Fruit fly (Drosophila melanogaster) whole organism, embryonic: ENCODE data around the gene CG11768.

Experiments
- Awh ChIP-seq: fragments of 200-800 bp; sonication (Bioruptor generic); IDR thresholded peaks from 2 replicates; pipeline ENCODE4, ENCODE4 v1.3.6; 2022; ENCODE audit warnings: missing biosample characterization, missing genetic modification characterization
- B-H2 ChIP-seq: fragments of 200-800 bp; sonication (Bioruptor generic); optimal IDR thresholded peaks from 2 replicates; lab custom pipeline; 2018; ENCODE audit warnings: missing biosample characterization, mild to moderate bottlenecking, missing genetic modification characterization
- Bteb2 ChIP-seq: fragments of 200-800 bp; sonication (Bioruptor generic); optimal IDR thresholded peaks from 2 replicates; lab custom pipeline; 2016; ENCODE audit warnings: missing biosample characterization, missing genetic modification characterization
- CG12071 ChIP-seq: fragments of 200-800 bp; sonication (Bioruptor generic); optimal IDR thresholded peaks from 3 replicates; lab custom pipeline; 2018; ENCODE audit warnings: missing biosample characterization, mild to moderate bottlenecking, missing genetic modification characterization
- CG12769 ChIP-seq: fragments of 200-800 bp; sonication (Bioruptor generic); optimal IDR thresholded peaks from 2 replicates; lab custom pipeline; 2019; ENCODE audit warnings: missing biosample characterization, mild to moderate bottlenecking, missing genetic modification characterization, moderate library complexity
- CG15514 ChIP-seq: fragments of 200-800 bp; sonication (Bioruptor generic); optimal IDR thresholded peaks from 3 replicates; lab custom pipeline; 2017; ENCODE audit warnings: missing biosample characterization, missing genetic modification characterization, mild to moderate bottlenecking, moderate library complexity, missing genetic modification reagents
- CG16815 ChIP-seq: fragments of 200-800 bp; sonication (Bioruptor generic); optimal IDR thresholded peaks from 3 replicates; lab custom pipeline; 2017; ENCODE audit warnings: missing biosample characterization, mild to moderate bottlenecking, missing genetic modification characterization
- CG1832 ChIP-seq: fragments of 200-800 bp; sonication (Bioruptor generic); optimal IDR thresholded peaks from 2 replicates; lab custom pipeline; 2017; ENCODE audit warnings: missing biosample characterization, mild to moderate bottlenecking, missing genetic modification characterization, inconsistent platforms
- CG18599 ChIP-seq: fragments of 200-800 bp; sonication (Bioruptor generic); optimal IDR thresholded peaks from 3 replicates; lab custom pipeline; 2017; ENCODE audit warnings: missing biosample characterization, missing genetic modification characterization, mild to moderate bottlenecking, moderate library complexity, missing genetic modification reagents
- CG3995 ChIP-seq: fragments of 200-800 bp; sonication (Bioruptor generic); optimal IDR thresholded peaks from 3 replicates; lab custom pipeline; 2016; ENCODE audit warnings: missing biosample characterization, missing genetic modification characterization
- CG6272 ChIP-seq: fragments of 200-800 bp; sonication (Bioruptor generic); IDR thresholded peaks from 2 replicates; pipeline ENCODE4 v1.3.6; 2022; ENCODE audit warnings: missing biosample characterization, missing genetic modification characterization
- CG6654 ChIP-seq: fragments of 200-800 bp; sonication (Bioruptor generic); optimal IDR thresholded peaks from 2 replicates; lab custom pipeline; 2017; ENCODE audit warnings: missing biosample characterization, mild to moderate bottlenecking, missing genetic modification characterization
- CG6791 ChIP-seq: fragments of 200-800 bp; sonication (Bioruptor generic); IDR thresholded peaks from 3 replicates; pipeline ENCODE4 v1.3.6; 2022; ENCODE audit warnings: missing biosample characterization, missing genetic modification characterization; ENCODE audit not compliant: partially characterized antibody
- CG6813 ChIP-seq: fragments of 200-800 bp; sonication (Bioruptor generic); optimal IDR thresholded peaks from 2 replicates; lab custom pipeline; 2017; ENCODE audit warnings: missing biosample characterization, missing genetic modification characterization, mild to moderate bottlenecking, moderate library complexity, missing genetic modification reagents
- CG7987 ChIP-seq: fragments of 200-800 bp; sonication (Bioruptor generic); optimal IDR thresholded peaks from 2 replicates; lab custom pipeline; 2018; ENCODE audit warnings: missing biosample characterization, mild to moderate bottlenecking, missing genetic modification characterization, moderate library complexity
- CG8290 ChIP-seq, 3 experiments: fragments of 200-800 bp; sonication (Bioruptor generic); optimal IDR thresholded peaks; 2 replicates each; lab custom pipeline; 2016 to 2019; ENCODE audit warnings: missing biosample characterization in 3 of 3, missing genetic modification characterization in 3 of 3, mild to moderate bottlenecking in 2 of 3, moderate library complexity in 1 of 3
- CG9817 ChIP-seq: fragments of 200-800 bp; sonication (Bioruptor generic); optimal IDR thresholded peaks from 2 replicates; lab custom pipeline; 2018; ENCODE audit warnings: missing biosample characterization, mild to moderate bottlenecking, missing genetic modification characterization, moderate library complexity
- CrebB ChIP-seq: fragments of 200-800 bp; sonication (Bioruptor generic); optimal IDR thresholded peaks from 3 replicates; lab custom pipeline; 2018; ENCODE audit warnings: missing biosample characterization, mild to moderate bottlenecking, missing genetic modification characterization
- ERR ChIP-seq: fragments of 200-800 bp; sonication (Bioruptor generic); optimal IDR thresholded peaks from 2 replicates; lab custom pipeline; 2016; ENCODE audit warnings: missing biosample characterization, missing genetic modification characterization
- HHEX ChIP-seq: fragments of 200-800 bp; sonication (Bioruptor generic); optimal IDR thresholded peaks from 3 replicates; lab custom pipeline; 2017; ENCODE audit warnings: missing biosample characterization, mild to moderate bottlenecking, missing genetic modification characterization, missing genetic modification reagents
- MBD-R2 ChIP-seq: fragments of 200-800 bp; sonication (Bioruptor generic); IDR thresholded peaks from 2 replicates; pipeline ENCODE4 v1.3.6; 2022; ENCODE audit warnings: missing biosample characterization, missing genetic modification characterization
- Six4 ChIP-seq: fragments of 200-800 bp; sonication (Bioruptor generic); optimal IDR thresholded peaks from 2 replicates; lab custom pipeline; 2016; ENCODE audit warnings: missing biosample characterization, missing genetic modification characterization
- Tbp ChIP-seq: fragments of >200 bp; optimal IDR thresholded peaks from 2 replicates; lab custom pipeline; 2018; ENCODE audit warnings: missing biosample characterization, missing genetic modification characterization
- bcd ChIP-seq: fragments of 200-800 bp; sonication (Bioruptor generic); optimal IDR thresholded peaks from 2 replicates; lab custom pipeline; 2017; ENCODE audit warnings: missing biosample characterization, mild to moderate bottlenecking, missing genetic modification characterization
- cad ChIP-seq: fragments of >200 bp; optimal IDR thresholded peaks from 2 replicates; lab custom pipeline; 2017; ENCODE audit warnings: missing biosample characterization, missing genetic modification characterization
- cato ChIP-seq: fragments of 200-800 bp; sonication (Bioruptor generic); optimal IDR thresholded peaks from 2 replicates; lab custom pipeline; 2016; ENCODE audit warnings: missing biosample characterization, missing genetic modification characterization, borderline replicate concordance
- chinmo ChIP-seq: fragments of 200-800 bp; sonication (Bioruptor generic); IDR thresholded peaks from 4 replicates; pipeline ENCODE4 v1.3.6; 2022; ENCODE audit warnings: missing biosample characterization, missing genetic modification characterization; ENCODE audit not compliant: partially characterized antibody
- ci ChIP-seq: fragments of 200-800 bp; sonication (Bioruptor generic); IDR thresholded peaks from 3 replicates; pipeline ENCODE4 v1.3.6; 2022; ENCODE audit warnings: missing biosample characterization, missing genetic modification characterization
- cwo ChIP-seq: fragments of 200-800 bp; sonication (Bioruptor generic); optimal IDR thresholded peaks from 3 replicates; lab custom pipeline; 2017; ENCODE audit warnings: missing biosample characterization, missing genetic modification characterization, mild to moderate bottlenecking, moderate library complexity, missing genetic modification reagents
- da ChIP-seq: fragments of 200-800 bp; sonication (Bioruptor generic); optimal IDR thresholded peaks from 2 replicates; lab custom pipeline; 2016; ENCODE audit warnings: missing biosample characterization, missing genetic modification characterization
- fd102C ChIP-seq: fragments of 200-800 bp; sonication (Bioruptor generic); optimal IDR thresholded peaks from 2 replicates; lab custom pipeline; 2018; ENCODE audit warnings: missing biosample characterization, mild to moderate bottlenecking, missing genetic modification characterization, moderate library complexity
- grn ChIP-seq: fragments of 200-800 bp; sonication (Bioruptor generic); optimal IDR thresholded peaks from 3 replicates; lab custom pipeline; 2017; ENCODE audit warnings: missing biosample characterization, missing genetic modification characterization
- gro ChIP-seq: fragments of 200-800 bp; sonication (Bioruptor generic); optimal IDR thresholded peaks from 2 replicates; lab custom pipeline; 2016; ENCODE audit warnings: missing biosample characterization, missing genetic modification characterization
- ken ChIP-seq: fragments of 200-800 bp; sonication (Bioruptor generic); IDR thresholded peaks from 3 replicates; pipeline ENCODE4 v1.3.6; 2022; ENCODE audit warnings: missing biosample characterization, missing genetic modification characterization
- mirr ChIP-seq: fragments of 200-800 bp; sonication (Bioruptor generic); optimal IDR thresholded peaks from 3 replicates; lab custom pipeline; 2018; ENCODE audit warnings: missing biosample characterization, mild to moderate bottlenecking, missing genetic modification characterization
- org-1 ChIP-seq: fragments of 200-800 bp; sonication (Bioruptor generic); optimal IDR thresholded peaks from 2 replicates; lab custom pipeline; 2017; ENCODE audit warnings: missing biosample characterization, missing genetic modification characterization
- phol ChIP-seq: fragments of 200-800 bp; sonication (Bioruptor generic); optimal IDR thresholded peaks from 3 replicates; lab custom pipeline; 2018; ENCODE audit warnings: missing biosample characterization, mild to moderate bottlenecking, missing genetic modification characterization, moderate library complexity
- row ChIP-seq: fragments of 200-800 bp; sonication (Bioruptor generic); IDR thresholded peaks from 3 replicates; pipeline ENCODE4 v1.3.6; 2022; ENCODE audit warnings: missing biosample characterization, missing genetic modification characterization
- run ChIP-seq: fragments of 200-800 bp; sonication (Bioruptor generic); optimal IDR thresholded peaks from 3 replicates; lab custom pipeline; 2018; ENCODE audit warnings: missing biosample characterization, mild to moderate bottlenecking, missing genetic modification characterization
- sisA ChIP-seq: fragments of 200-800 bp; sonication (Bioruptor generic); IDR thresholded peaks from 2 replicates; pipeline ENCODE4 v1.3.6; 2022; ENCODE audit warnings: missing biosample characterization, missing genetic modification characterization
- so ChIP-seq: fragments of 200-800 bp; sonication (Bioruptor generic); IDR thresholded peaks from 3 replicates; pipeline ENCODE4 v1.3.6; 2022; ENCODE audit warnings: missing biosample characterization, missing genetic modification characterization
- sug ChIP-seq: fragments of 200-800 bp; optimal IDR thresholded peaks from 2 replicates; lab custom pipeline; 2019; ENCODE audit warnings: missing biosample characterization, mild to moderate bottlenecking, missing genetic modification characterization, moderate library complexity
- toy ChIP-seq: fragments of 200-800 bp; sonication (Bioruptor generic); IDR thresholded peaks from 2 replicates; pipeline ENCODE4 v1.3.6; 2022; ENCODE audit warnings: missing biosample characterization, missing genetic modification characterization
- vfl ChIP-seq: fragments of 200-800 bp; sonication (Bioruptor generic); optimal IDR thresholded peaks from 2 replicates; lab custom pipeline; 2016; ENCODE audit warnings: missing biosample characterization, missing genetic modification characterization
- zfh1 ChIP-seq: fragments of 200-800 bp; sonication (Bioruptor generic); IDR thresholded peaks from 3 replicates; pipeline ENCODE4 v1.3.6; 2022; ENCODE audit warnings: missing biosample characterization, missing genetic modification characterization

The CG11768 gene

dm6 chr3R:8810397-8811184 is 42.6 kb upstream of the CG11768 start (continued):
- TF ChIP-seq CG12071 (GFP tag; lab: Kevin White, UChicago) (peak; percentile 98), chinmo (GFP tag; lab: Robert Waterston, UW) (peak; percentile 95), sisA (GFP tag; lab: Robert Waterston, UW) (no peak), CG16815 (GFP tag; lab: Kevin White, UChicago) (no peak), toy (GFP tag; lab: Robert Waterston, UW) (peak; percentile 14; the same call in 1 of the 2 replicates), HHEX (GFP tag; lab: Kevin White, UChicago) (peak; percentile 93)

- TF ChIP-seq CG18599 (GFP tag; lab: Kevin White, UChicago) (peak; percentile 19), grn (GFP tag; lab: Kevin White, UChicago) (peak; percentile 46), B-H2 (GFP tag; lab: Kevin White, UChicago) (peak; percentile 16), CG1832 (GFP tag; lab: Kevin White, UChicago) (no peak), CG8290 (GFP tag; optimal IDR thresholded peaks at IDR 0.05; lab: Kevin White, UChicago) (no peak), CG8290 (tag; optimal IDR thresholded peaks at IDR 0.05; lab: Kevin White, UChicago) (peak in 1 of 2 experiments; percentile 24), zfh1 (GFP tag; lab: Robert Waterston, UW) (no peak), CG6272 (GFP tag; lab: Robert Waterston, UW) (no peak), ci (GFP tag; lab: Robert Waterston, UW) (peak; percentile 44; the same call in 1 of the 3 replicates), CG12769 (tag; lab: Kevin White, UChicago) (peak; percentile 20), sug (tag; lab: Kevin White, UChicago) (peak; percentile 54), CG6791 (GFP tag; lab: Robert Waterston, UW) (no peak), mirr (GFP tag; lab: Kevin White, UChicago) (peak; percentile 57), ERR (GFP tag; lab: Kevin White, UChicago) (no peak), CrebB (tag; lab: Kevin White, UChicago) (peak; percentile 7), CG7987 (GFP tag; lab: Kevin White, UChicago) (peak; percentile 49), gro (GFP tag; lab: Kevin White, UChicago) (peak; percentile 27), cwo (GFP tag; lab: Kevin White, UChicago) (peak; percentile 91)
Observed at dm6 chr3R:8809712-8810111, 41.7 kb upstream of the CG11768 start.

- peak; percentile 56 for TF ChIP-seq Six4 (GFP tag; lab: Kevin White, UChicago)
- TF ChIP-seq Awh (GFP tag; lab: Robert Waterston, UW), result peak; percentile 40; the same call in 1 of the 2 replicates
- peak; percentile 33 for TF ChIP-seq Bteb2 (GFP tag; lab: Kevin White, UChicago)
- no peak for TF ChIP-seq CG9817 (tag; lab: Kevin White, UChicago)
- no peak for TF ChIP-seq CG15514
- no peak for TF ChIP-seq so
- TF ChIP-seq ken (GFP tag; lab: Robert Waterston, UW), result no peak
- TF ChIP-seq org-1 (GFP tag; lab: Kevin White, UChicago), result peak; percentile 51
- TF ChIP-seq CG3995 (GFP tag; lab: Kevin White, UChicago), result no peak
- peak; percentile 42 for TF ChIP-seq bcd (GFP tag; lab: Kevin White, UChicago)
- TF ChIP-seq phol (tag; lab: Kevin White, UChicago), result peak; percentile 89
- TF ChIP-seq CG6654 (GFP tag; lab: Kevin White, UChicago), result peak; percentile 22
- peak; percentile 60 for TF ChIP-seq vfl
- no peak for TF ChIP-seq Tbp (GFP tag; lab: Kevin White, UChicago)
- TF ChIP-seq cad (GFP tag; lab: Kevin White, UChicago), result no peak
- TF ChIP-seq ERR (GFP tag; lab: Kevin White, UChicago), result no peak
- TF ChIP-seq CG6813, result peak; percentile 75
- no peak for TF ChIP-seq run (tag; lab: Kevin White, UChicago)
- peak; percentile 94 for TF ChIP-seq fd102C
- peak; percentile 74 for TF ChIP-seq da
- TF ChIP-seq CG7987 (GFP tag; lab: Kevin White, UChicago), result no peak
- no peak for TF ChIP-seq MBD-R2 (GFP tag; lab: Robert Waterston, UW)
- peak; percentile 49 for TF ChIP-seq cato (GFP tag; lab: Kevin White, UChicago)
- peak; percentile 79 for TF ChIP-seq row (GFP tag; lab: Robert Waterston, UW)
Observed at dm6 chr3R:8808518-8808921, 40.5 kb upstream of the CG11768 start.
